Fruit fly (Drosophila melanogaster) whole organism, embryonic: ENCODE results near the gene HUWE1.

Experiments used
- Adf1 ChIP-seq: fragments of 200-800 bp; sonication (Bioruptor generic); IDR thresholded peaks from 2 replicates; pipeline ENCODE4 v1.3.6; 2022; ENCODE audit warnings: missing biosample characterization, missing genetic modification characterization
- BEAF-32 ChIP-seq: fragments of 200-800 bp; sonication (Bioruptor generic); optimal IDR thresholded peaks from 3 replicates; lab custom pipeline; 2017; ENCODE audit warnings: missing biosample characterization, missing genetic modification characterization, mild to moderate bottlenecking, moderate library complexity, missing genetic modification reagents
- CG13287 ChIP-seq: fragments of 200-800 bp; sonication (Bioruptor generic); IDR thresholded peaks from 2 replicates; pipeline ENCODE4 v1.3.6; 2022; ENCODE audit warnings: missing biosample characterization, missing genetic modification characterization; ENCODE audit not compliant: partially characterized antibody
- CG15073 ChIP-seq: fragments of 200-800 bp; sonication (Bioruptor generic); optimal IDR thresholded peaks from 2 replicates; lab custom pipeline; 2016; ENCODE audit warnings: missing biosample characterization, missing genetic modification characterization
- CG18476 ChIP-seq: fragments of 200-800 bp; sonication (Bioruptor generic); optimal IDR thresholded peaks from 2 replicates; lab custom pipeline; 2016; ENCODE audit warnings: missing biosample characterization, mild to moderate bottlenecking, missing genetic modification characterization
- CG2116 ChIP-seq: fragments of 200-800 bp; sonication (Bioruptor generic); optimal IDR thresholded peaks from 3 replicates; lab custom pipeline; 2018; ENCODE audit warnings: missing biosample characterization, mild to moderate bottlenecking, missing genetic modification characterization
- CG30020 ChIP-seq: fragments of 200-800 bp; optimal IDR thresholded peaks from 2 replicates; lab custom pipeline; 2019; ENCODE audit warnings: missing biosample characterization, mild to moderate bottlenecking, missing genetic modification characterization, moderate library complexity
- CG31365 ChIP-seq: fragments of 200-800 bp; sonication (Bioruptor generic); optimal IDR thresholded peaks from 2 replicates; lab custom pipeline; 2018; ENCODE audit warnings: missing biosample characterization, mild to moderate bottlenecking, missing genetic modification characterization
- CG3847 ChIP-seq: fragments of 200-800 bp; sonication (Bioruptor generic); IDR thresholded peaks from 2 replicates; pipeline ENCODE4 v1.3.6; 2022; ENCODE audit warnings: missing biosample characterization, missing genetic modification characterization
- CG42726 ChIP-seq: fragments of 200-800 bp; sonication (Bioruptor generic); IDR thresholded peaks from 2 replicates; pipeline ENCODE4 v1.3.6; 2022; ENCODE audit warnings: missing biosample characterization, missing genetic modification characterization; ENCODE audit not compliant: partially characterized antibody
- CG4404 ChIP-seq: fragments of 200-800 bp; sonication (Bioruptor generic); IDR thresholded peaks from 2 replicates; pipeline ENCODE4 v1.3.6; 2022; ENCODE audit warnings: missing biosample characterization, missing genetic modification characterization
- CG4617 ChIP-seq: fragments of 200-800 bp; sonication (Bioruptor generic); optimal IDR thresholded peaks from 3 replicates; lab custom pipeline; 2016; ENCODE audit warnings: missing biosample characterization, missing genetic modification characterization, borderline replicate concordance
- CG7786 ChIP-seq: fragments of 200-800 bp; sonication (Bioruptor generic); optimal IDR thresholded peaks from 2 replicates; lab custom pipeline; 2016; ENCODE audit warnings: missing biosample characterization, missing genetic modification characterization
- CG8944 ChIP-seq: fragments of 200-800 bp; sonication (Bioruptor generic); optimal IDR thresholded peaks from 3 replicates; lab custom pipeline; 2016; ENCODE audit warnings: missing biosample characterization, missing genetic modification characterization
- CG9437 ChIP-seq: fragments of 200-800 bp; sonication (Bioruptor generic); optimal IDR thresholded peaks from 2 replicates; lab custom pipeline; 2018; ENCODE audit warnings: missing biosample characterization, mild to moderate bottlenecking, missing genetic modification characterization
- CG9797 ChIP-seq: fragments of 200-800 bp; sonication (Bioruptor generic); optimal IDR thresholded peaks from 3 replicates; lab custom pipeline; 2018; ENCODE audit warnings: missing biosample characterization, mild to moderate bottlenecking, missing genetic modification characterization
- Doc3 ChIP-seq: fragments of 200-800 bp; sonication (Bioruptor generic); IDR thresholded peaks from 3 replicates; pipeline ENCODE4 v1.3.6; 2022; ENCODE audit warnings: missing biosample characterization, missing genetic modification characterization; ENCODE audit not compliant: partially characterized antibody
- Dp ChIP-seq: fragments of 200-800 bp; sonication (Bioruptor generic); optimal IDR thresholded peaks from 2 replicates; lab custom pipeline; 2018; ENCODE audit warnings: missing biosample characterization, mild to moderate bottlenecking, missing genetic modification characterization, moderate library complexity
- E2f2 ChIP-seq: fragments of 200-800 bp; sonication (Bioruptor generic); IDR thresholded peaks from 2 replicates; pipeline ENCODE4 v1.3.6; 2022; ENCODE audit warnings: missing biosample characterization, missing genetic modification characterization
- Hr51 ChIP-seq, 2 experiments: fragments of 200-800 bp; sonication (Bioruptor generic); optimal IDR thresholded peaks; 2 replicates in 1 of 2; 3 replicates in 1 of 2; lab custom pipeline; 2016 to 2018; ENCODE audit warnings: missing biosample characterization in 2 of 2, missing genetic modification characterization in 2 of 2, mild to moderate bottlenecking in 1 of 2, moderate library complexity in 1 of 2
- MESR4 ChIP-seq: fragments of 200-800 bp; sonication (Bioruptor generic); optimal IDR thresholded peaks from 2 replicates; lab custom pipeline; 2018; ENCODE audit warnings: missing biosample characterization, mild to moderate bottlenecking, missing genetic modification characterization, moderate library complexity
- Mrtf ChIP-seq: fragments of 200-800 bp; sonication (Bioruptor generic); IDR thresholded peaks from 3 replicates; pipeline ENCODE4 v1.3.6; 2022; ENCODE audit warnings: missing biosample characterization, missing genetic modification characterization
- Myb ChIP-seq: fragments of 200-800 bp; sonication (Bioruptor generic); optimal IDR thresholded peaks from 2 replicates; lab custom pipeline; 2016; ENCODE audit warnings: missing biosample characterization, missing genetic modification characterization
- az2 ChIP-seq: fragments of 200-800 bp; sonication (Bioruptor generic); optimal IDR thresholded peaks from 3 replicates; lab custom pipeline; 2016; ENCODE audit warnings: missing biosample characterization, missing genetic modification characterization
- dimm ChIP-seq: fragments of 200-800 bp; sonication (Bioruptor generic); IDR thresholded peaks from 2 replicates; pipeline ENCODE4 v1.3.6; 2022; ENCODE audit warnings: missing biosample characterization, missing genetic modification characterization
- exex ChIP-seq: fragments of 200-800 bp; sonication (Bioruptor generic); optimal IDR thresholded peaks from 4 replicates; lab custom pipeline; 2018; ENCODE audit warnings: missing biosample characterization, mild to moderate bottlenecking, missing genetic modification characterization, moderate library complexity
- gfzf ChIP-seq: fragments of 200-800 bp; sonication (Bioruptor generic); optimal IDR thresholded peaks from 2 replicates; lab custom pipeline; 2016; ENCODE audit warnings: missing biosample characterization, mild to moderate bottlenecking, missing genetic modification characterization, moderate library complexity
- her ChIP-seq: fragments of 200-800 bp; sonication (Bioruptor generic); optimal IDR thresholded peaks from 2 replicates; lab custom pipeline; 2016; ENCODE audit warnings: missing biosample characterization, missing genetic modification characterization
- jigr1 ChIP-seq: fragments of 200-800 bp; sonication (Bioruptor generic); IDR thresholded peaks from 3 replicates; pipeline ENCODE4 v1.3.6; 2022; ENCODE audit warnings: missing biosample characterization, missing genetic modification characterization
- kay ChIP-seq: fragments of 200-800 bp; sonication (Bioruptor generic); optimal IDR thresholded peaks from 2 replicates; lab custom pipeline; 2016; ENCODE audit warnings: missing biosample characterization, missing genetic modification characterization
- mld ChIP-seq: fragments of 200-800 bp; sonication (Bioruptor generic); IDR thresholded peaks from 3 replicates; pipeline ENCODE4 v1.3.6; 2022; ENCODE audit warnings: missing biosample characterization, missing genetic modification characterization; ENCODE audit not compliant: partially characterized antibody
- p53 ChIP-seq: fragments of 200-800 bp; sonication (Bioruptor generic); optimal IDR thresholded peaks from 2 replicates; lab custom pipeline; 2016; ENCODE audit warnings: missing biosample characterization, missing genetic modification characterization
- pfk ChIP-seq: fragments of 200-800 bp; sonication (Bioruptor generic); optimal IDR thresholded peaks from 2 replicates; lab custom pipeline; 2018; ENCODE audit warnings: missing biosample characterization, mild to moderate bottlenecking, missing genetic modification characterization, moderate library complexity
- pzg ChIP-seq: fragments of 200-800 bp; sonication (Bioruptor generic); optimal IDR thresholded peaks from 3 replicates; lab custom pipeline; 2018; ENCODE audit warnings: missing biosample characterization, mild to moderate bottlenecking, missing genetic modification characterization, moderate library complexity
- row ChIP-seq: fragments of 200-800 bp; sonication (Bioruptor generic); IDR thresholded peaks from 3 replicates; pipeline ENCODE4 v1.3.6; 2022; ENCODE audit warnings: missing biosample characterization, missing genetic modification characterization
- sc ChIP-seq, 3 experiments: fragments of >200 bp in 2 of 3; fragments of 200-800 bp in 1 of 3; sonication (Bioruptor generic) in 1 of 3; optimal IDR thresholded peaks; 2 replicates in 2 of 3; 3 replicates in 1 of 3; lab custom pipeline; 2017; ENCODE audit warnings: mild to moderate bottlenecking in 1 of 3, missing biosample characterization in 1 of 3, missing genetic modification characterization in 1 of 3, missing genetic modification reagents in 1 of 3
- tx ChIP-seq: fragments of 200-800 bp; sonication (Bioruptor generic); optimal IDR thresholded peaks from 2 replicates; lab custom pipeline; 2016; ENCODE audit warnings: missing biosample characterization, missing genetic modification characterization
- wdn ChIP-seq: fragments of 200-800 bp; sonication (Bioruptor generic); IDR thresholded peaks from 2 replicates; pipeline ENCODE4 v1.3.6; 2022; ENCODE audit warnings: missing biosample characterization, missing genetic modification characterization
- z ChIP-seq: fragments of 200-800 bp; sonication (Bioruptor generic); IDR thresholded peaks from 3 replicates; pipeline ENCODE4 v1.3.6; 2022; ENCODE audit warnings: missing biosample characterization, missing genetic modification characterization

HUWE1 gene

dm6 chrX:15762723-15763122 lies 50.3 kb downstream of the HUWE1 start, which contains the start of gene Polr3A (continued):
- TF ChIP-seq CG31365 (tag; lab: Kevin White, UChicago) (no peak), CG18476 (GFP tag; lab: Kevin White, UChicago) (no peak), mld (GFP tag; lab: Robert Waterston, UW) (0 out of 3 replicates have a peak, but pooled peaks have one; percentile 18), CG13287 (peak; percentile 75), row (GFP tag; lab: Robert Waterston, UW) (peak; percentile 7; the same call in 1 of the 3 replicates), CG15073 (GFP tag; lab: Kevin White, UChicago) (no peak), CG4617 (peak; percentile 29), CG2116 (GFP tag; lab: Kevin White, UChicago) (peak; percentile 49), CG7786 (GFP tag; lab: Kevin White, UChicago) (no peak), Doc3 (0 out of 3 replicates have a peak, but pooled peaks have one; percentile 38), dimm (GFP tag; lab: Robert Waterston, UW) (no peak)

dm6 chrX:15766395-15766866 lies 54.0 kb downstream of the HUWE1 start, which contains the start of gene CG8952:
Gene CG8952 (minus strand): TSS chrX:15766445.
- no peak for TF ChIP-seq CG9437 (GFP tag; lab: Kevin White, UChicago)
- TF ChIP-seq exex (tag; lab: Kevin White, UChicago): peak; percentile 89
- TF ChIP-seq, all 482 proteins: peak for 1

dm6 chrX:15769457-15769856 lies 57.0 kb downstream of the HUWE1 start, which contains the start of gene CG33172:
Gene CG33172 (plus strand): TSS chrX:15769664.
- TF ChIP-seq pfk (GFP tag; lab: Kevin White, UChicago): peak; percentile 93
- TF ChIP-seq gfzf (GFP tag; lab: Kevin White, UChicago): peak; percentile 52
- TF ChIP-seq tx (GFP tag; lab: Kevin White, UChicago): no peak
- TF ChIP-seq sc (optimal IDR thresholded peaks at IDR 0.05; lab: Kevin White, UChicago): no peak
- no peak for TF ChIP-seq sc (GFP tag; optimal IDR thresholded peaks at IDR 0.05; lab: Kevin White, UChicago)
- no peak for TF ChIP-seq CG8944 (GFP tag; lab: Kevin White, UChicago)
- TF ChIP-seq E2f2 (GFP tag; lab: Robert Waterston, UW): peak; percentile 86
- peak; percentile 33 for TF ChIP-seq pzg (GFP tag; lab: Kevin White, UChicago)
- TF ChIP-seq jigr1 (GFP tag; lab: Robert Waterston, UW): no peak
- TF ChIP-seq Dp (GFP tag; lab: Kevin White, UChicago): peak; percentile 77
- peak; percentile 59 for TF ChIP-seq CG30020 (tag; lab: Kevin White, UChicago)
- TF ChIP-seq CG9797 (GFP tag; lab: Kevin White, UChicago): peak; percentile 56

dm6 chrX:15772663-15773062 lies 60.2 kb downstream of the HUWE1 start, which contains the start of gene CG43672:
Gene CG43672 (plus strand): TSS chrX:15772963.
- TF ChIP-seq p53 (GFP tag; lab: Kevin White, UChicago) (no peak), Hr51 (GFP tag; optimal IDR thresholded peaks at IDR 0.05; lab: Kevin White, UChicago) (no peak), her (GFP tag; lab: Kevin White, UChicago) (no peak), MESR4 (no peak), CG4404 (no peak), az2 (GFP tag; lab: Kevin White, UChicago) (no peak), CG9797 (GFP tag; lab: Kevin White, UChicago) (no peak), Myb (GFP tag; lab: Kevin White, UChicago) (no peak), BEAF-32 (GFP tag; lab: Kevin White, UChicago) (no peak), kay (GFP tag; lab: Kevin White, UChicago) (no peak), z (no peak), CG3847 (GFP tag; lab: Robert Waterston, UW) (no peak), Adf1 (GFP tag; lab: Robert Waterston, UW) (no peak), CG42726 (no peak), wdn (GFP tag; lab: Robert Waterston, UW) (no peak), Mrtf (GFP tag; lab: Robert Waterston, UW) (no peak)
- TF ChIP-seq, all 482 proteins: peak for 0
